Fruit fly (Drosophila melanogaster): ENCODE results near the gene CG6770.
A peak's percentile ranks its signal among the peaks of the same experiment; 100 is the strongest.

CG6770 gene

dm6 chr2L:12007331-12007791 is 38.6 kb downstream of the CG6770 start (continued):
- TF ChIP-seq Bdp1 (GFP tag; optimal IDR thresholded peaks at IDR 0.05): peak; percentile 14
- no peak for TF ChIP-seq chif (GFP tag; optimal IDR thresholded peaks at IDR 0.05)
- TF ChIP-seq nau (GFP tag; optimal IDR thresholded peaks at IDR 0.05): peak; percentile 84
- no peak for TF ChIP-seq CG11085 (GFP tag; IDR thresholded peaks at IDR 0.05)
- peak; percentile 32 for TF ChIP-seq MESR4 (GFP tag; optimal IDR thresholded peaks at IDR 0.05)
- TF ChIP-seq CG2678 (tag; optimal IDR thresholded peaks at IDR 0.05): peak; percentile 41
- TF ChIP-seq tio (GFP tag; optimal IDR thresholded peaks at IDR 0.05): no peak
- no peak for TF ChIP-seq CG31224 (GFP tag; IDR thresholded peaks at IDR 0.05)
- no peak for TF ChIP-seq Dref (GFP tag; IDR thresholded peaks at IDR 0.05)
- no peak for TF ChIP-seq CG6791 (GFP tag; IDR thresholded peaks at IDR 0.05; ENCODE audit: partially characterized antibody)
- TF ChIP-seq prd (optimal IDR thresholded peaks at IDR 0.05): no peak
- TF ChIP-seq prd (GFP tag; IDR thresholded peaks at IDR 0.05): no peak
- TF ChIP-seq bab2 (GFP tag; optimal IDR thresholded peaks at IDR 0.05): no peak
- no peak for TF ChIP-seq hb (GFP tag; IDR thresholded peaks at IDR 0.05; ENCODE audit: partially characterized antibody)
- no peak for TF ChIP-seq CG9215 (GFP tag; IDR thresholded peaks at IDR 0.05)
- TF ChIP-seq CG5953 (GFP tag; IDR thresholded peaks at IDR 0.05): no peak
- TF ChIP-seq CG17829 (tag; optimal IDR thresholded peaks at IDR 0.05): peak; percentile 85
- TF ChIP-seq Hr3 (GFP tag; optimal IDR thresholded peaks at IDR 0.05): no peak
- TF ChIP-seq pita (GFP tag; optimal IDR thresholded peaks at IDR 0.05): no peak
- no peak for TF ChIP-seq sr (GFP tag; IDR thresholded peaks at IDR 0.05)
- no peak for TF ChIP-seq Xrp1 (GFP tag; IDR thresholded peaks at IDR 0.05)
- TF ChIP-seq Ets97D (GFP tag; optimal IDR thresholded peaks at IDR 0.05): peak; percentile 0
- TF ChIP-seq slou (GFP tag; optimal IDR thresholded peaks at IDR 0.05): no peak
- peak; percentile 24 for TF ChIP-seq odd (GFP tag; optimal IDR thresholded peaks at IDR 0.05)
- no peak for TF ChIP-seq CG10267 (tag; optimal IDR thresholded peaks at IDR 0.05)
- TF ChIP-seq CG12942 (GFP tag; optimal IDR thresholded peaks at IDR 0.05): no peak
- no peak for TF ChIP-seq CG14667 (GFP tag; IDR thresholded peaks at IDR 0.05)
- TF ChIP-seq CG7271 (tag; optimal IDR thresholded peaks at IDR 0.05): no peak
- no peak for TF ChIP-seq pnt (GFP tag; optimal IDR thresholded peaks at IDR 0.05)
- TF ChIP-seq CG18764 (GFP tag; optimal IDR thresholded peaks at IDR 0.05): peak; percentile 56
- no peak for TF ChIP-seq bigmax (GFP tag; optimal IDR thresholded peaks at IDR 0.05)
- TF ChIP-seq usp (GFP tag; optimal IDR thresholded peaks at IDR 0.05): no peak
- TF ChIP-seq E2f1 (GFP tag; IDR thresholded peaks at IDR 0.05): no peak
- TF ChIP-seq Abd-B (GFP tag; optimal IDR thresholded peaks at IDR 0.05): no peak
- peak; percentile 66 for TF ChIP-seq NC2β (GFP tag; optimal IDR thresholded peaks at IDR 0.05)
- TF ChIP-seq Antp (GFP tag; optimal IDR thresholded peaks at IDR 0.05): peak; percentile 5
- TF ChIP-seq Stat92E (GFP tag; optimal IDR thresholded peaks at IDR 0.05): peak in 1 of 3 experiments; percentile 97
- no peak for TF ChIP-seq CG3847 (GFP tag; IDR thresholded peaks at IDR 0.05)
- TF ChIP-seq CG17568 (GFP tag; optimal IDR thresholded peaks at IDR 0.05): peak; percentile 63
- TF ChIP-seq CG11695 (GFP tag; IDR thresholded peaks at IDR 0.05): no peak
- TF ChIP-seq CG34224 (GFP tag; IDR thresholded peaks at IDR 0.05; ENCODE audit: partially characterized antibody): no peak
- TF ChIP-seq Oaz (GFP tag; IDR thresholded peaks at IDR 0.05): no peak
- TF ChIP-seq CG4282 (GFP tag; optimal IDR thresholded peaks at IDR 0.05): no peak
- TF ChIP-seq Taf1 (GFP tag; IDR thresholded peaks at IDR 0.05): no peak
- peak; percentile 21 for TF ChIP-seq CoRest (tag; optimal IDR thresholded peaks at IDR 0.05)
- peak; percentile 93 for TF ChIP-seq HmgZ (tag; optimal IDR thresholded peaks at IDR 0.05)
- no peak for TF ChIP-seq Chrac-16 (GFP tag; optimal IDR thresholded peaks at IDR 0.05)
- TF ChIP-seq CG6689 (GFP tag; IDR thresholded peaks at IDR 0.05): no peak
- TF ChIP-seq Dip2 (GFP tag; IDR thresholded peaks at IDR 0.05): no peak
- TF ChIP-seq Hand (GFP tag; optimal IDR thresholded peaks at IDR 0.05): peak; percentile 66
- peak; percentile 96 for TF ChIP-seq Med (GFP tag)
- no peak for TF ChIP-seq E2f2 (GFP tag; IDR thresholded peaks at IDR 0.05)
